Fruit fly (Drosophila melanogaster): ENCODE data around the gene Nf-YC.

The Nf-YC gene

dm6 chrX:6804485-6805295, 16.0 kb downstream of the Nf-YC start (continued):
- TF ChIP-seq woc (GFP tag; optimal IDR thresholded peaks at IDR 0.05) (peak; percentile 95), Jra (GFP tag; optimal IDR thresholded peaks at IDR 0.05) (peak; percentile 93), psq (GFP tag; optimal IDR thresholded peaks at IDR 0.05) (peak; percentile 91), HLH106 (tag; optimal IDR thresholded peaks at IDR 0.05) (peak; percentile 92), sv (GFP tag; optimal IDR thresholded peaks at IDR 0.05) (peak; percentile 64), Dif (GFP tag; optimal IDR thresholded peaks at IDR 0.05; ENCODE audit: partially characterized antibody) (peak; percentile 70), Hr78 (GFP tag; optimal IDR thresholded peaks at IDR 0.05) (no peak), Mio (GFP tag; optimal IDR thresholded peaks at IDR 0.05) (peak; percentile 79), foxo (GFP tag; optimal IDR thresholded peaks at IDR 0.05) (peak; percentile 78 to 96), CG9705 (GFP tag; optimal IDR thresholded peaks at IDR 0.05) (peak; percentile 47), jim (GFP tag; optimal IDR thresholded peaks at IDR 0.05) (peak; percentile 31), fru (GFP tag; optimal IDR thresholded peaks at IDR 0.05) (peak; percentile 95), h (GFP tag; optimal IDR thresholded peaks at IDR 0.05) (peak; percentile 97), brk (GFP tag; optimal IDR thresholded peaks at IDR 0.05) (peak; percentile 91)

- TF ChIP-seq Hnf4 (GFP tag; optimal IDR thresholded peaks at IDR 0.05) = no peak
- no peak for TF ChIP-seq Hr78 (GFP tag; optimal IDR thresholded peaks at IDR 0.05)
- no peak for TF ChIP-seq foxo (GFP tag; optimal IDR thresholded peaks at IDR 0.05)
- TF ChIP-seq CG32264 (GFP tag; optimal IDR thresholded peaks at IDR 0.05) = no peak
- TF ChIP-seq brk (GFP tag; optimal IDR thresholded peaks at IDR 0.05) = no peak
- TF ChIP-seq br (GFP tag; optimal IDR thresholded peaks at IDR 0.05) = no peak
- no peak for TF ChIP-seq OdsH (GFP tag; optimal IDR thresholded peaks at IDR 0.05)
- no peak for TF ChIP-seq Dif (GFP tag; optimal IDR thresholded peaks at IDR 0.05; ENCODE audit: partially characterized antibody)
- no peak for TF ChIP-seq tai (GFP tag; optimal IDR thresholded peaks at IDR 0.05)
- no peak for TF ChIP-seq Sp1 (GFP tag; optimal IDR thresholded peaks at IDR 0.05)
- TF ChIP-seq jim (GFP tag; optimal IDR thresholded peaks at IDR 0.05) = no peak
- no peak for TF ChIP-seq HLH106 (tag; optimal IDR thresholded peaks at IDR 0.05)
- TF ChIP-seq rgr (GFP tag; optimal IDR thresholded peaks at IDR 0.05) = no peak
These were observed 16.7 kb downstream of the Nf-YC start for dm6 chrX:6803880-6804484.

- TF ChIP-seq pan (optimal IDR thresholded peaks at IDR 0.05) (no peak), GATAd (GFP tag; optimal IDR thresholded peaks at IDR 0.05) (no peak), br (GFP tag; optimal IDR thresholded peaks at IDR 0.05) (peak; percentile 46), psq (GFP tag; optimal IDR thresholded peaks at IDR 0.05) (no peak), sage (GFP tag; optimal IDR thresholded peaks at IDR 0.05) (peak; percentile 29), fru (GFP tag; optimal IDR thresholded peaks at IDR 0.05) (peak; percentile 44), Abd-B (GFP tag; optimal IDR thresholded peaks at IDR 0.05) (no peak), dl (GFP tag; optimal IDR thresholded peaks at IDR 0.05; ENCODE audit: insufficient read depth in 1 of 2, partially characterized antibody in 2 of 2) (no peak), Dfd (GFP tag; optimal IDR thresholded peaks at IDR 0.05) (no peak), h (GFP tag; optimal IDR thresholded peaks at IDR 0.05) (peak; percentile 62), CrebA (GFP tag; optimal IDR thresholded peaks at IDR 0.05; ENCODE audit: borderline replicate concordance) (no peak), woc (GFP tag; optimal IDR thresholded peaks at IDR 0.05) (peak; percentile 11), lola (GFP tag; optimal IDR thresholded peaks at IDR 0.05) (no peak), CG32264 (GFP tag; optimal IDR thresholded peaks at IDR 0.05) (no peak), N (GFP tag; optimal IDR thresholded peaks at IDR 0.05) (peak; percentile 57), brk (GFP tag; optimal IDR thresholded peaks at IDR 0.05) (peak; percentile 55), Rel (GFP tag; optimal IDR thresholded peaks at IDR 0.05) (peak; percentile 42), Rel (tag; optimal IDR thresholded peaks at IDR 0.05) (peak; percentile 36), foxo (GFP tag; optimal IDR thresholded peaks at IDR 0.05) (peak in 1 of 2 experiments; percentile 57), rgr (GFP tag; optimal IDR thresholded peaks at IDR 0.05) (peak; percentile 13), sv (GFP tag; optimal IDR thresholded peaks at IDR 0.05) (peak; percentile 32), Dif (GFP tag; optimal IDR thresholded peaks at IDR 0.05; ENCODE audit: partially characterized antibody) (no peak), usp (GFP tag; optimal IDR thresholded peaks at IDR 0.05) (no peak), Hnf4 (GFP tag; optimal IDR thresholded peaks at IDR 0.05) (peak; percentile 71), jim (GFP tag; optimal IDR thresholded peaks at IDR 0.05) (no peak), tai (GFP tag; optimal IDR thresholded peaks at IDR 0.05) (no peak), Hr78 (GFP tag; optimal IDR thresholded peaks at IDR 0.05) (no peak), HLH106 (tag; optimal IDR thresholded peaks at IDR 0.05) (no peak), Vsx2 (GFP tag; optimal IDR thresholded peaks at IDR 0.05; ENCODE audit: partially characterized antibody) (no peak), Jra (GFP tag; optimal IDR thresholded peaks at IDR 0.05) (peak; percentile 72), dsf (GFP tag; optimal IDR thresholded peaks at IDR 0.05; ENCODE audit: borderline replicate concordance) (peak; percentile 59), Sp1 (GFP tag; optimal IDR thresholded peaks at IDR 0.05) (peak; percentile 11), Mio (GFP tag; optimal IDR thresholded peaks at IDR 0.05) (no peak), ey (GFP tag; optimal IDR thresholded peaks at IDR 0.05) (peak; percentile 2), CG9705 (GFP tag; optimal IDR thresholded peaks at IDR 0.05) (peak; percentile 3), Myc (optimal IDR thresholded peaks at IDR 0.05) (no peak), Hr83 (GFP tag; optimal IDR thresholded peaks at IDR 0.05; ENCODE audit: poor library complexity, severe bottlenecking) (peak; percentile 79), dmrt93B (GFP tag; optimal IDR thresholded peaks at IDR 0.05) (no peak), OdsH (GFP tag; optimal IDR thresholded peaks at IDR 0.05) (no peak)
These were observed 17.4 kb downstream of the Nf-YC start, which contains the start of the genes C3G and pod1 for dm6 chrX:6803312-6803794. Gene C3G, minus strand, starts transcription at chrX:6803593. Gene pod1, plus strand, starts transcription at chrX:6803684.

All from whole organism, wandering third instar larva.